Fruit fly (Drosophila melanogaster): ENCODE data around the gene RpL27A.

DNA sequence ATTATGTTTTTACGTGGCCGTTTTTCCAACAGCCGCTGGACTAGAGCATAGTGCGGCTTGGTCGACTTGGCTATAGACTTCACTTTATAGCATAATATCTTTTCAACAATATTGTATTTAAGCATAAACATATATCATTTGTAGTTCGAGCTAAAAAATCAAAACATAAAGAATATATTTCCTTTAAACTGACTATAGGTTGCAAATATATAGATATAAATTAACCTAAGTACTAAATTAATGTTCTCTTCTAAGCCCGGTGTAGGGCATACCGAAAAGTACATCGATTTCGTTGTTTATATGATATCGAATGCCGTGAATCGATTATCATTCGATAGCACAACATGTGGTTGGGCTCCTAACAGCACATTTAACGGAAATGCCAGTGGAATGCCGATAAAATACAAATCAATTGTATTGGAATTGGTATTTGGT is 9.6 kb downstream of the RpL27A start, which contains the start of gene MFS18:
- no peak for TF ChIP-seq psq (optimal IDR thresholded peaks at IDR 0.05)
- TF ChIP-seq CG8478 (optimal IDR thresholded peaks at IDR 0.05): no peak
